Worm (Caenorhabditis elegans) whole organism, early embryonic: ENCODE measurements around the gene rmh-2.

Experiments used
- ama-1 ChIP-seq: fragments of 150-350 bp; optimal IDR thresholded peaks from 2 replicates; lab custom pipeline; 2014
- ceh-36 ChIP-seq: sonication (generic microtip); optimal IDR thresholded peaks from 2 replicates; lab custom pipeline; 2016; ENCODE audit warnings: missing genetic modification characterization, inconsistent platforms, missing compliant biosample characterization
- flt-1 ChIP-seq: fragments of 200-800 bp; sonication (Bioruptor generic); IDR thresholded peaks from 2 replicates; pipeline ENCODE4 v1.3.6; 2022; ENCODE audit warnings: missing genetic modification characterization, missing compliant biosample characterization
- hmg-4 ChIP-seq: fragments of 200-800 bp; sonication (Bioruptor generic); optimal IDR thresholded peaks from 2 replicates; lab custom pipeline; 2018; ENCODE audit warnings: mild to moderate bottlenecking, missing genetic modification characterization, missing compliant biosample characterization
- pes-1 ChIP-seq: fragments of 200-800 bp; sonication (Bioruptor generic); IDR thresholded peaks from 2 replicates; pipeline ENCODE4 v1.3.6; 2022; ENCODE audit warnings: missing genetic modification reagents, missing genetic modification characterization, missing compliant biosample characterization
- scrt-1 ChIP-seq: fragments of 200-800 bp; sonication (Bioruptor generic); IDR thresholded peaks from 2 replicates; pipeline ENCODE4 v1.3.6; 2022; ENCODE audit warnings: missing genetic modification characterization, missing compliant biosample characterization
- sea-1 ChIP-seq: fragments of 200-800 bp; sonication (Bioruptor generic); conservative IDR thresholded peaks from 2 replicates; pipeline ENCODE4 v1.3.6; 2022; ENCODE audit warnings: missing genetic modification characterization, missing compliant biosample characterization

- TF ChIP-seq sea-1 (GFP tag; lab: Robert Waterston, UW) (no peak), ama-1 (no peak), flt-1 (GFP tag; lab: Robert Waterston, UW) (no peak), ceh-36 (tag; lab: Kevin White, UChicago) (no peak), scrt-1 (GFP tag; lab: Robert Waterston, UW) (no peak), pes-1 (GFP tag; lab: Robert Waterston, UW) (no peak), hmg-4 (GFP tag; lab: Kevin White, UChicago) (no peak)
Measured at ce11 chrV:9885918-9886488, 44.6 kb downstream of the rmh-2 start, which contains the start of gene clp-9.
